Fruit fly (Drosophila melanogaster): ENCODE results near the gene CG15390.

CG15390 gene

DNA sequence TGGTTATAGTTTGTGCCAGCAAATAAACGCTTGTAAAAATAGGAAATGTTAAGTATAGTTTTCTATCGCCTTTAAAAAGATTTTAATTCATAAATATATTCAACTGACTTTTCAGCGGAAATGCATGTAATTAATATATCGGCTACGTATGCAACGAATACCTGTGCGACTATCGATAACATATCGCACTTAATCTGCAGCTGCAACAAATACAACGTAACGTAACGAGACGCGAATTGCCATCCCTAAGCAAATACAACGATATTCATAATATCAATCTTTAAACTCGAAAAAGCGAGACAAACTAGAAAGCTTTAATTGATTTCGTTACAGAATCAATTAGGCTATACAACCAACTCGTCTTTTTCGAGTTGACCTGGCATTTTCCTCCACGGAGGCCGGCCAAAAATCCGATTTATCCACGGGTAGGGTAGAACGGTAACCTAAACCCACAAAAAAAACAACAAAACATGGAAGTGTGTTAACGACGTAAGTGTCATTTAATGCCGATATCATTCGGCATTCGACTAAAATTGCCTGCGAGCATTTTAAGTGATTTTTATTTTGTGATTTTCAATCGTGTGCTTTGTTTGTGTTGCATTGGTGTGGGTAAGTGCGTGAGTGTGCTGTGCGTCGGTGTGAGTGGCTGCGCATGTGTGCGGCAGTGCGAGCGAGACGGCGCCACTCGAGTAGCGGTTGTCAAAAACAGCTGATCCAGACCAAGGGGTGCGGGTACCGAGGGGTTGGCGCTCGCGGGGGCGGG is 1.3 kb downstream of the CG15390 start, which contains the start of gene Atxn7:
TSS of gene Atxn7 (plus strand) at position 187 of the 763 bp plus-strand sequence.
- TF ChIP-seq CTCF (optimal IDR thresholded peaks at IDR 0.05) (peak in 1 of 2 experiments; percentile 27), CG8478 (optimal IDR thresholded peaks at IDR 0.05) (no peak)

DNA sequence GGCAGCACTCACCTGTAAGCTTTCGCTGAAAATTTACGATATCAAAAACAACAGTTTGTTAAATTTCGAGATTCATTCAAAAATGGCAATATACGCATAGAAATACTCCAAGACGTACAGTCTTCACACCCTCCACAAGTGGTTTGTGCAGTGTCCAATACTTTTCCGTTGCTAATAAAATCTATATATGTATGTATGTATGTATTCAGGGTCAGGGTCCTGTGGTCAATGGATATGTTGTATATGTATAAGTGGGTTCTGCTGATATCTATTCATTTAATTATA is 1.8 kb downstream of the CG15390 start:
- no peak for TF ChIP-seq CTCF (optimal IDR thresholded peaks at IDR 0.05)
- TF ChIP-seq CG8478 (optimal IDR thresholded peaks at IDR 0.05) = no peak

DNA sequence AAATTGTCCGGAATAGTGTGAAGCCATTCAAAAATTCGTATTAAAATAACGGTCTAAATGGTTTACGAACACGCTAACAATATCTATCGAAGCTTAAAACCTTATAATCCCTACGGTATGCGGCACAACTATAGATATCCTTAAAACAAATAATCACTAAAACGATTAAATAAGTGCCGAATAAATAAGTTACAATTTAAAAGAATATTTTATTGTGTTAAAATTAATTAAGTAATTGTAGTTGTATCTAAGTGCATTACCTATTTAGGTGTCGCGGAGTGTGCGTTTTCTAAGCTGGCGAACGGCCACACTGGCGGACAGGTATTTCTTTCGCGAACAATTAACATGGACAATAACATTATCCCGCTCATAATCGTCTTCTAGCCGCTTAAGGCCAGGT is 6.3 kb downstream of the CG15390 start, which contains the start of gene Eogt:
TSS of gene Eogt (plus strand) at position 293 of the 400 bp plus-strand sequence.
- TF ChIP-seq CG8478 (optimal IDR thresholded peaks at IDR 0.05) (no peak), CTCF (optimal IDR thresholded peaks at IDR 0.05) (peak in 1 of 2 experiments; percentile 6)

DNA sequence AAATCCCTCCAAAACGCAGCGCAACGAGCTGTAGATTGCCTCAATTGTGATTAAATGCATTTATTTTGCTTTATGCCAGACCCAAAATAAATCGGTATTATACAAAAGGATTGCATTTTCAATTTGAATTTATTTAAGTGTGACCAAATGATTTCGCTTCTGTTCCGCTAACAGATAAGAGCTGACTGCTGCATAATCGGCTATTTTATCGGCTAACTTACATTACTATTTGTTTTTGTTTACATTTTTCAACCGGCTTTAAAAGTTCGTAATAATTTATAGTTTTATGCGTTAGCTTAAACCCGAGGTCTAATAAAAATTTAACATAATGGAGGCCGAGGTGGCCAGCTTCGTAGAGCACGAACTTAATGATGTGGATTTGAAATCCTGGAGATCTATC is 8.5 kb downstream of the CG15390 start, which contains the start of gene PIG-Wa:
TSS of gene PIG-Wa (plus strand) at position 232 of the 400 bp plus-strand sequence.
- no peak for TF ChIP-seq CG8478 (optimal IDR thresholded peaks at IDR 0.05)
- no peak for TF ChIP-seq CTCF (optimal IDR thresholded peaks at IDR 0.05)

DNA sequence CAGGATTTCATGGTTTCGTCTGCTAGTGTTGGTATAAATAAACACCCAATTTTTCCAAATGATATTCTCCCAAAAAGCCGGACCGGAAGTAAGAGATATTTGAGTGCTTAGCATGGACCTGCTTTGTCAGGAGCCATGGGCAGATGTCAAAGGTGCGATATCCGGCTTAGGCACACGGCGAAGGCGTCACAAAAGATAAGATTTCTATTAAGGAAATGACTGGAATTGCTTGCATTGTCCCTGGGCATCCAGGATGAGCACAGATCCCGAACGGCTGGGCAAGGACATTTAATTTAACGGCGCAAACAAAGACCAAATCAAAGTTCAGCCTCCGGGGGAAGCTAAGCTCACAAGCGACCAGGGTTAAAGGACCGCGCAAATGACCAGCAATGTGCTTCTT is 11.2 kb downstream of the CG15390 start, which contains the start of gene CG3557:
TSS of gene CG3557 (minus strand) at position 101 of the 400 bp plus-strand sequence.
- no peak for TF ChIP-seq CG8478 (optimal IDR thresholded peaks at IDR 0.05)
- TF ChIP-seq CTCF (optimal IDR thresholded peaks at IDR 0.05) = no peak

DNA sequence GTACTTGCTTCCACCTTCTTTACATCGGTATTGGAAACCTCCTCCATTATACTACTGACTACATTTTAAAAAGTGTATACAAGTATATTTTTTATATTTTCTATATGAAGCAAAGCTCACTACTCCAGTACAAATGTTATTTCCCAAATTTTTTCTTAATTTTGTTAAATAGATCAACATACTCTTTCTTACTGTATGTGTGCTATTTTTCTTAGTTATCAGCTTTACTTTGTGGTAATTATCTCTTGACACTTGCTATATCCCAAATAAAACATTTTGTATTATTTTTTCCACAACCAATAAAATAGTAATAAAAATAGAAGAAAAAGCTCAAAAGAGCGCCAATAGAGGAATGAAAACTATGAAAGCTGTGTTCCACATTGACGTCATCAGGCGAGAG is 16.1 kb downstream of the CG15390 start, which contains the start of gene CG43750:
TSS of gene CG43750 (minus strand) at position 101 of the 400 bp plus-strand sequence.
- TF ChIP-seq CG8478 (optimal IDR thresholded peaks at IDR 0.05) = no peak
- TF ChIP-seq CTCF (optimal IDR thresholded peaks at IDR 0.05) = no peak

DNA sequence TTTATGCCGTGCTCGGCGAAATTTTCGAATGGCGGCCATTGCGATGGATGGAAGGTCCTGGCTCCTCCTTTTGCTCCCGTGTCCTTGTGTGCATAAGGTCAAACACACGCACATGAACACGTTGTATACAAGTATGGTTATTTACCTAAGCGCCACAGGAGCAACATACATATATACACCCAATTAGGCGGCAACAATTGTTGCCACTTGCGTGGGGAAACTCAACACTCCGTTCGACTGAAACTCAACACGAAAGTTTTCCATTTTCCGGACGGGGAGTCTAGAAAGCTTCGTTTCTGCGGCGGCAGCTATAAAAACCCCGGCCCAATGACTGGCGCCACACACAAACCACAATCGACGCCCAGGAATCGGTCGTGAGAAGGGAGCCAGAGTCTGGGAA is 16.8 kb downstream of the CG15390 start, which contains the start of gene CG46448:
TSS of gene CG46448 (plus strand) at position 340 of the 400 bp plus-strand sequence.
- no peak for TF ChIP-seq CTCF (optimal IDR thresholded peaks at IDR 0.05)
- TF ChIP-seq CG8478 (optimal IDR thresholded peaks at IDR 0.05) = no peak

DNA sequence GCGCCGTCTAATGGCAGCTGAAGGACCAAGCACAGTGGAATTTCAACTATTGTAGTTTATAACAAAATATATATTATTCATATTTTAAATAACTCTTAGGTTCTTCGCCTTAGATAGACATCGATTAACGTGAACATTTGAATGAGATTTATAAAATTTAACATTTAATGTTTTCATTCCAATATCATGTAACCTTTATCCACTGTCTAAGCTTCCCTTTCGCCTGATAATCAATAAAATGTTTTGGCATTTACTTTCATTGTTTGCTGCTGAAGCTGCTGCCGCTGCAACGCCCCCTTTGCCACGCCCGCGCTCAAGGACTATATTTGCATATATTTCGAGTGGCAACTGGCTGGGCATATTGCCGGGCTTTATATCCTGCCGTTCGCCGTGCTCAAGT is 20.4 kb downstream of the CG15390 start:
- TF ChIP-seq CTCF (optimal IDR thresholded peaks at IDR 0.05) (no peak), CG8478 (optimal IDR thresholded peaks at IDR 0.05) (no peak)

DNA sequence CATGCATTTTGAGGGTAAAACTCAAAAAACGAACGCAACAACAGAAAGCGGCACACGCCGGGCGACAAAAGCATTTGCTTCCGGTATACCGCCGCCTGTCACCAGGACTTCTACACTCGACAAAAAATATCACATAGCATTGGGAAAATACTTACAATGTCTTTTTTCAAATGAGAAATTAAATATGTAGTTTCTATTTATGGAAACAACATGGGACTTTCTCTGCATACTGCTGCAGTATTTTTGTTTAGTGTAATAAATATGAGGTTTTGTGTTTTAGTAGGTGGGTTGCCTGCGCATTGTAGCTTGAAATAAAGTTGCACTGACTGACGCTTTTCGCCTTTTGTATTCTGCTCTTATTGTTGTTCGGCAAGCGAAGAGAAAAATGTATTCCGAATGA is 22.6 kb downstream of the CG15390 start:
- TF ChIP-seq CG8478 (optimal IDR thresholded peaks at IDR 0.05) (no peak), CTCF (optimal IDR thresholded peaks at IDR 0.05) (no peak)

DNA sequence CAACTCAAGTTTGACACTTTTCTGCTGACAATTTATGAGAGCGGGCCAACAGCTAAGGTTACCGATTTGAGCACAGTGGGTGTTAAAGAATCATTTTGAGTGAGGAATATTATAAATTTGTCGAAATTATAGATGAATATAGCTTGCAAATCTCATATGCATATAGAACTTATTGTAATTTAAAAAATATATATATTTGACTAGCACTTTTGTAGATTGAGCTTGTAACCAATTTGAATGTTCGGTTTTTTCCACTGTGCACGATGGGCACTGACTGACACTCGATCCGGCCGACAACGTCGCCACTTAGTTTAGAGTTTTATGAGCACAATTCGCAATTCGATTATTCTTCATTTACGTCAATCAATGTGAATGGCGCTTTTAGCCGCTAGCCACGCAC is 23.9 kb downstream of the CG15390 start:
- TF ChIP-seq CG8478 (optimal IDR thresholded peaks at IDR 0.05) (no peak), CTCF (optimal IDR thresholded peaks at IDR 0.05) (no peak)

DNA sequence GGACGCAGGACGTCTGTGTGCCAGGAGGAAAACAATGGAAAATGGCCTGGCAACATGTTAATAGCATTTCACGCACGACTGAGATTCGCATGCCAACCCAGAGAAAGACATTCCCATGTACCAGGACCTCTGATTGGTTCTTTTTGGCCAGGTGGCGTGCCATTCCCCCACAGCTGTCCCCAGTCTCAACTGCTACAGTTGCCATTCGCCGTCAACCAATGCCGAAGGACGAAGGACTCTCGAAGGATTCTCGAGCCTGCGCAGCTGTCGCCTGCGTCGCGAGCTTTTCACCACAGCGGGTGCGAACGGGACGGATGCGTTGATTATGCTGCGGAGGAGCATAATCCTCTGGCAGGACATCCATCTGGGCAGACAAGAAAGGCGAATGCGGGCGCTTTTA is 25.4 kb downstream of the CG15390 start, which contains the start of gene VGlut:
TSS of gene VGlut (plus strand) at position 399 of the 400 bp plus-strand sequence.
- TF ChIP-seq CTCF (optimal IDR thresholded peaks at IDR 0.05) (no peak), CG8478 (optimal IDR thresholded peaks at IDR 0.05) (no peak)

DNA sequence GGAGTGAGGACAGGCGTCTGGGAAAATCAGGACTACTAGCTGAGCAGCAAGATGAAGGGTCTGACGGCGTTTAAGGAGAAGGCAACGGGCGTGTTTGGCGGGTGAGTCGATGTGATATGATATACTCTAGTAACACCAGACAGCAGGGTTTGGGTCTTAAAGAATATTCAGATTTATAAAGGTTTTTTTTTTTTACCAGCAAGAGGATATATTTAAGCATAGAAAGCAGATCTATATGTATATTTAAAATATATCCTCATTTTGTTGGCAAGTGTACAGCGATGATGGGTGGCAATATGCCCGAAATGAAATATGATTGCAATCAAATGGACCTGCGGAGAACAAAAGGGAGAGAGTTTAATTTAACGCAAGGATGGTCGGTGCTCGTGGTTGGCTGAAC is 27.7 kb downstream of the CG15390 start:
- TF ChIP-seq CTCF (optimal IDR thresholded peaks at IDR 0.05) (no peak), CG8478 (optimal IDR thresholded peaks at IDR 0.05) (no peak)

DNA sequence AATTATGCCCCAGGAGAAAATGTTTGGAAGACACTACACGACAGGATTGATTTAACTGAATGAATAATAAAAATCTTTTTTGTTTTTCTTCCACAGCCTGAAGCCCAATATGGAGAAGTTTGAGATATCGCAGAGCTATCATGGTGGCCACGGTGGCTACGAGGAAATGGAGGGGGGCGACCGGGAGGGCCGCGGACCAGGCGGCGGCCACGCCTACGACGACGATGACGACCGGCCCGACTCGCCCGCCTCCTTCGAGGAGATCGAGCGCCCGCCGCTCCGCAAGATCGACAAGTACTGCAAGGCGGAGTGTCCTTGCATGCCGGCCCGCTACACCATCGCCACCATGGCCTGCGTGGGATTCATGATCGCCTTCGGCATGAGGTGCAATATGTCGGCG is 30.1 kb downstream of the CG15390 start:
- no peak for TF ChIP-seq CG8478 (optimal IDR thresholded peaks at IDR 0.05)
- no peak for TF ChIP-seq CTCF (optimal IDR thresholded peaks at IDR 0.05)

DNA sequence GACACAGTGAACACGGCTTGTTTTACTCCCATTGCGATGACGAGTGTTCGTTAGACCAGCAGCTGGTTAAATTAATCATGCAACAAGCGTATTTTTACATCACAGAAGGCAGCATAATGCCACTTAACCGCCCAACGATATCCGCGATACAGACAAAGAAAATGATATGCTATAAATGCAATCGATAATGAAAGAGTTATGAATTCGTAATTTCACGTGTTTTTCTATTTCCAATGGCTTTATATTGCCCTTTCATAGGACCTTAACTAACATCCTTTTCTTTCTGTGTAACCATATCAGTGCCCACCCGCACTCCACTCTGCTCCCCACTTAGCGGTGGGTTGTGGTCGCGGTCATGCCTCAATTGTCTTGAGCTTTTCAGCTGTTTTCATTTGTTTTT is 38.6 kb downstream of the CG15390 start:
- no peak for TF ChIP-seq CTCF (optimal IDR thresholded peaks at IDR 0.05)
- TF ChIP-seq CG8478 (optimal IDR thresholded peaks at IDR 0.05) = no peak

DNA sequence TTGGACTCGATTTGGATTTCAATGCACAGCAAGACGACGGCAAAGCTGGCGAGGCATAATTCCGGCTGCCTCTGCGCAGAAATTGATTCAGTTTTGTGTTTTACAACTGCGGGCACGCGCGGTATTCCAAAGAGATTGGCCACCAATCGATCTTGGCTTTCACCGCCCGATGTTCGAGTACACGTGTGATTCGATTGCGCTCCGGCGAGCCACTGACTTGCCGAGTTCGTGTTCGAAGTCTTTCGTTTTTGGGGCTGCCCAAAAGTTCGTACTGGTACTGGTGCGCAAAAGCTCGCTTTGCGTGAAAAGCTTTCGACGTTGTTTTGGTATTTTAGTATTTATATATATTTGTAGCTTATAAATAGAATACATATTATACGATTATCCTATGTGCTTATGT is 40.6 kb downstream of the CG15390 start, which contains the start of gene CG18641:
TSS of gene CG18641 (minus strand) at position 214 of the 400 bp plus-strand sequence.
- TF ChIP-seq CG8478 (optimal IDR thresholded peaks at IDR 0.05) = no peak
- no peak for TF ChIP-seq CTCF (optimal IDR thresholded peaks at IDR 0.05)

DNA sequence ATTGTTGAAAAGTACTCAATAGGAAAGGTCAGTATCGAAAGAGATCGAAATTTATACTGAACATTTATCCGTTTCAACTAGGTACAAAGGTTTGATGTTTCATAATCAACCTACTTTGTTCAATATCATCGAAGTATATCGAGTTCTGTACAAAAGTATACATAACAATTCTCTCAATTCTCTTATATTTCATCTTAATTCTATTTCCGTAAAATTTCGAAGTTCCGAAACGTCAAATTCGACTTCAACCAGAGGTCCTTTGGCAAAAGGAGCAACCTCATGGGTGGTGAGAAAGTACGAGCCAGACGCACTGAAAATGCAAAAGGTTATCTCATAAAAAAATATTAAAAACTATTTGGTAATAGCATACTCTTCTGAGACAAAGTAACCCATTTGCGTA is 42.1 kb downstream of the CG15390 start, which contains the start of gene CG31948:
TSS of gene CG31948 (minus strand) at position 101 of the 400 bp plus-strand sequence.
- TF ChIP-seq CTCF (optimal IDR thresholded peaks at IDR 0.05) (no peak), CG8478 (optimal IDR thresholded peaks at IDR 0.05) (no peak)
